Fruit fly (Drosophila melanogaster): ENCODE measurements around the gene CG13023.

CG13023 gene

DNA sequence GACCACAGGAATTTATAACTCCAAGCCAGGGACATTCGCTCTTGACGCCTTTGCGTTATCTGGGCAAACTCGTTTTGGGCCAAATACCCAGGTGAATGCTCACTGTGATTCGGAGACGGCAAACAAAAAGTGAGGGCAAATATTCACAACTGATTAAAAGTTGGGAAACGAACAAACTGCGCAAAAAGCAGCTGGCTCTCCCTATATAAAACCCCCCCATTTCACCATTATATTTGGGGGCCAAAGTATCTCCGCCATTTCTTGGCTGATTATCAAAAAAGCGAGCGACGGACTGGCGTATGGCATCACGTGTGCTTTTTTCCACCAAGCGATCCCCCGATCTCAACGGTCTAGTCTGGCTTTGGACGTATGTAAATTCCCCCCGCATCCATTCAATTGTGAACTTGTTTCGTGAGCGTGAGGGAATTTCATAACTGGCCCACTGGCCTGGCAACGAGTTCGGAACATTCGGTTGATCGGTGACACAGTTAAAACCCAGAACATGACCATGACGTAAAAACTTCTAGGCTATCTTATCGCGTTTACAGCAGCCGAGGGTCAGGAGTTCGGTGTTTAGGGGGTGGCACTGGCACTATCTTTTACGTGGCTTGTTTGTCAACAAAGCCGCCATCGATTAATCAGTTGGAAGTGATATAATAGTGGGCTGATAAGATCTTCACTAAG is 31.3 kb upstream of the CG13023 start (continued):
- TF ChIP-seq NK7.1 (GFP tag; optimal IDR thresholded peaks at IDR 0.05): no peak
- no peak for TF ChIP-seq CG2875 (GFP tag; optimal IDR thresholded peaks at IDR 0.05)
- TF ChIP-seq Elba2 (GFP tag; optimal IDR thresholded peaks at IDR 0.05): no peak
- TF ChIP-seq vvl (GFP tag; IDR thresholded peaks at IDR 0.05): peak; percentile 59
- no peak for TF ChIP-seq gfzf (GFP tag; optimal IDR thresholded peaks at IDR 0.05)
- TF ChIP-seq hth (optimal IDR thresholded peaks at IDR 0.05): no peak
- TF ChIP-seq Fer3 (tag; optimal IDR thresholded peaks at IDR 0.05): no peak
- no peak for TF ChIP-seq h (optimal IDR thresholded peaks at IDR 0.05)
- TF ChIP-seq hb (GFP tag; IDR thresholded peaks at IDR 0.05; ENCODE audit: partially characterized antibody): no peak
- TF ChIP-seq al (GFP tag; IDR thresholded peaks at IDR 0.05): no peak
- TF ChIP-seq CG7987 (GFP tag; optimal IDR thresholded peaks at IDR 0.05): peak; percentile 63
- TF ChIP-seq gro (GFP tag; optimal IDR thresholded peaks at IDR 0.05): peak; percentile 45
- TF ChIP-seq Med (GFP tag): peak; percentile 79
- no peak for TF ChIP-seq Kr (GFP tag; optimal IDR thresholded peaks at IDR 0.05)
- peak; percentile 97 for TF ChIP-seq grn (GFP tag; optimal IDR thresholded peaks at IDR 0.05)
- TF ChIP-seq sug (tag; optimal IDR thresholded peaks at IDR 0.05): peak; percentile 91
- TF ChIP-seq Side (GFP tag; optimal IDR thresholded peaks at IDR 0.05): no peak
- TF ChIP-seq toy (GFP tag; IDR thresholded peaks at IDR 0.05): no peak
- TF ChIP-seq CG16863 (GFP tag; optimal IDR thresholded peaks at IDR 0.05): no peak
- no peak for TF ChIP-seq Ptx1 (GFP tag; IDR thresholded peaks at IDR 0.05)
- TF ChIP-seq CG10274 (GFP tag; optimal IDR thresholded peaks at IDR 0.05): no peak
- no peak for TF ChIP-seq rib (GFP tag; IDR thresholded peaks at IDR 0.05)
- no peak for TF ChIP-seq CG13287 (GFP tag; IDR thresholded peaks at IDR 0.05; ENCODE audit: partially characterized antibody)
- TF ChIP-seq CG11695 (GFP tag; IDR thresholded peaks at IDR 0.05): no peak
- TF ChIP-seq jing (GFP tag; optimal IDR thresholded peaks at IDR 0.05): no peak
- no peak for TF ChIP-seq CG10431 (GFP tag; optimal IDR thresholded peaks at IDR 0.05)
- TF ChIP-seq CG8478 (optimal IDR thresholded peaks at IDR 0.05): no peak
- TF ChIP-seq sd (tag; optimal IDR thresholded peaks at IDR 0.05): no peak
- no peak for TF ChIP-seq CG7786 (GFP tag; optimal IDR thresholded peaks at IDR 0.05)
- TF ChIP-seq GATAe (GFP tag; conservative IDR thresholded peaks at IDR 0.05): peak; percentile 52; the same call in 1 of the 2 replicates
- TF ChIP-seq exex (tag; optimal IDR thresholded peaks at IDR 0.05): peak; percentile 54
- TF ChIP-seq Lhr (GFP tag; optimal IDR thresholded peaks at IDR 0.05): no peak
- TF ChIP-seq CG10979 (tag; optimal IDR thresholded peaks at IDR 0.05): no peak
- TF ChIP-seq MESR4 (GFP tag; optimal IDR thresholded peaks at IDR 0.05): no peak
- TF ChIP-seq luna (GFP tag; optimal IDR thresholded peaks at IDR 0.05): no peak
- no peak for TF ChIP-seq zfh1 (GFP tag; IDR thresholded peaks at IDR 0.05)
- no peak for TF ChIP-seq fu2 (GFP tag; optimal IDR thresholded peaks at IDR 0.05)
- no peak for TF ChIP-seq CG6791 (GFP tag; IDR thresholded peaks at IDR 0.05; ENCODE audit: partially characterized antibody)
- no peak for TF ChIP-seq CG10654 (GFP tag; optimal IDR thresholded peaks at IDR 0.05)
- TF ChIP-seq prd (optimal IDR thresholded peaks at IDR 0.05): no peak
- TF ChIP-seq prd (GFP tag; IDR thresholded peaks at IDR 0.05): no peak
- no peak for TF ChIP-seq CG8290 (GFP tag; optimal IDR thresholded peaks at IDR 0.05)
- TF ChIP-seq CG8290 (tag; optimal IDR thresholded peaks at IDR 0.05): no peak
- TF ChIP-seq sisA (GFP tag; IDR thresholded peaks at IDR 0.05): no peak
- TF ChIP-seq CG34224 (GFP tag; IDR thresholded peaks at IDR 0.05; ENCODE audit: partially characterized antibody): no peak
- no peak for TF ChIP-seq tin (GFP tag; optimal IDR thresholded peaks at IDR 0.05)
- no peak for TF ChIP-seq CG10565 (GFP tag; optimal IDR thresholded peaks at IDR 0.05)
- TF ChIP-seq CHES-1-like (GFP tag; optimal IDR thresholded peaks at IDR 0.05): no peak
- TF ChIP-seq CG14710 (tag; optimal IDR thresholded peaks at IDR 0.05): no peak
- TF ChIP-seq CG11247 (GFP tag; IDR thresholded peaks at IDR 0.05): no peak
- no peak for TF ChIP-seq jumu (GFP tag; optimal IDR thresholded peaks at IDR 0.05)
- no peak for TF ChIP-seq Poxn (GFP tag; IDR thresholded peaks at IDR 0.05)
- TF ChIP-seq Xrp1 (GFP tag; IDR thresholded peaks at IDR 0.05): no peak
